Fruit fly (Drosophila melanogaster): Measurements from ENCODE around the gene stas.

DNA sequence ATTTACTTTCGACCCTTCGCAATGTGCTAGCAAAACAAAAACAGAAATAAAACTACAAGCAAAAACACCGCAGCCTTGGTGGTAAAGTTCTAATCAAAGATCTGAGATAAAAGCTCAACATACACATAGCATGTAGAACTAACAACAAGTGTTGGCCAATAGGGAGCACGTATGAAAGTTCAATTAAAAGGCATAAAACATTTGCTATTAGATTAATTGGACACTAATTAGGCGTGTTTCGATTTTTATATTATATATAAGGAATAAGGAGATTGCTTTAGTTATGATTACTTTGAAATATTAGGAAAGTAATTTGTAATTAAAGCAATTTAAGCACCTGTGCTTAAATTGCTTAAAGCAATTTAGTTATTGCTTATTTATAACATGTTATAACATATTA, 51.1 kb downstream of the stas start:
- TF ChIP-seq Dll (optimal IDR thresholded peaks at IDR 0.05) (no peak), EcR (GFP tag; optimal IDR thresholded peaks at IDR 0.05) (no peak), pan (optimal IDR thresholded peaks at IDR 0.05) (no peak), psq (optimal IDR thresholded peaks at IDR 0.05) (no peak), usp (GFP tag; optimal IDR thresholded peaks at IDR 0.05) (no peak), CG8478 (optimal IDR thresholded peaks at IDR 0.05) (no peak)
